Fruit fly (Drosophila melanogaster) whole organism, embryonic: ENCODE results near the gene Rdh.

ENCODE experiments used
- ATbp ChIP-seq: fragments of 200-800 bp; sonication (Bioruptor generic); optimal IDR thresholded peaks from 2 replicates; lab custom pipeline; 2017; ENCODE audit warnings: missing biosample characterization, mild to moderate bottlenecking, missing genetic modification characterization, missing genetic modification reagents
- Asciz ChIP-seq: fragments of 200-800 bp; sonication (Bioruptor generic); optimal IDR thresholded peaks from 2 replicates; lab custom pipeline; 2017; ENCODE audit warnings: missing biosample characterization, mild to moderate bottlenecking, missing genetic modification characterization, missing genetic modification reagents
- Awh ChIP-seq: fragments of 200-800 bp; sonication (Bioruptor generic); IDR thresholded peaks from 2 replicates; pipeline ENCODE4, ENCODE4 v1.3.6; 2022; ENCODE audit warnings: missing biosample characterization, missing genetic modification characterization
- BEAF-32 ChIP-seq: fragments of 200-800 bp; sonication (Bioruptor generic); optimal IDR thresholded peaks from 3 replicates; lab custom pipeline; 2017; ENCODE audit warnings: missing biosample characterization, missing genetic modification characterization, mild to moderate bottlenecking, moderate library complexity, missing genetic modification reagents
- Blimp-1 ChIP-seq: fragments of 200-800 bp; sonication (Bioruptor generic); optimal IDR thresholded peaks from 3 replicates; lab custom pipeline; 2018; ENCODE audit warnings: missing biosample characterization, missing genetic modification characterization, mild to moderate bottlenecking, moderate library complexity, missing genetic modification reagents
- CG11085 ChIP-seq: fragments of 200-800 bp; sonication (Bioruptor generic); IDR thresholded peaks from 2 replicates; pipeline ENCODE4 v1.3.6; 2022; ENCODE audit warnings: missing biosample characterization, missing genetic modification characterization
- CG11696 ChIP-seq: fragments of 200-800 bp; sonication (Bioruptor generic); IDR thresholded peaks from 2 replicates; pipeline ENCODE4 v1.3.6; 2022; ENCODE audit warnings: missing biosample characterization, missing genetic modification characterization
- CG13424 ChIP-seq: fragments of 200-800 bp; sonication (Bioruptor generic); optimal IDR thresholded peaks from 2 replicates; lab custom pipeline; 2019; ENCODE audit warnings: missing biosample characterization, mild to moderate bottlenecking, missing genetic modification characterization, moderate library complexity
- CG14710 ChIP-seq: fragments of 200-800 bp; sonication (Bioruptor generic); optimal IDR thresholded peaks from 3 replicates; lab custom pipeline; 2019; ENCODE audit warnings: missing biosample characterization, mild to moderate bottlenecking, missing genetic modification characterization, moderate library complexity
- CG15073 ChIP-seq: fragments of 200-800 bp; sonication (Bioruptor generic); optimal IDR thresholded peaks from 2 replicates; lab custom pipeline; 2016; ENCODE audit warnings: missing biosample characterization, missing genetic modification characterization
- CG15269 ChIP-seq: fragments of 200-800 bp; sonication (Bioruptor generic); optimal IDR thresholded peaks from 2 replicates; lab custom pipeline; 2018; ENCODE audit warnings: missing biosample characterization, mild to moderate bottlenecking, missing genetic modification characterization, moderate library complexity
- CG15696 ChIP-seq: fragments of 200-800 bp; sonication (Bioruptor generic); optimal IDR thresholded peaks from 2 replicates; lab custom pipeline; 2019; ENCODE audit warnings: missing biosample characterization, mild to moderate bottlenecking, missing genetic modification characterization, moderate library complexity
- CG17328 ChIP-seq: fragments of 200-800 bp; sonication (Bioruptor generic); IDR thresholded peaks from 2 replicates; pipeline ENCODE4 v1.3.6; 2022; ENCODE audit warnings: missing biosample characterization, missing genetic modification characterization
- CG17361 ChIP-seq: fragments of 200-800 bp; sonication (Bioruptor generic); IDR thresholded peaks from 3 replicates; pipeline ENCODE4 v1.3.6; 2022; ENCODE audit warnings: missing biosample characterization, missing genetic modification characterization
- CG18262 ChIP-seq: fragments of 200-800 bp; optimal IDR thresholded peaks from 3 replicates; lab custom pipeline; 2019; ENCODE audit warnings: missing biosample characterization, mild to moderate bottlenecking, missing genetic modification characterization, moderate library complexity
- CG18599 ChIP-seq: fragments of 200-800 bp; sonication (Bioruptor generic); optimal IDR thresholded peaks from 3 replicates; lab custom pipeline; 2017; ENCODE audit warnings: missing biosample characterization, missing genetic modification characterization, mild to moderate bottlenecking, moderate library complexity, missing genetic modification reagents
- CG2678 ChIP-seq: fragments of 200-800 bp; sonication (Bioruptor generic); optimal IDR thresholded peaks from 3 replicates; lab custom pipeline; 2019; ENCODE audit warnings: missing biosample characterization, mild to moderate bottlenecking, missing genetic modification characterization, moderate library complexity
- CG4282 ChIP-seq: fragments of 200-800 bp; sonication (Bioruptor generic); optimal IDR thresholded peaks from 2 replicates; lab custom pipeline; 2016; ENCODE audit warnings: missing biosample characterization, missing genetic modification characterization
- CG5180 ChIP-seq: fragments of 200-800 bp; sonication (Bioruptor generic); optimal IDR thresholded peaks from 3 replicates; lab custom pipeline; 2017; ENCODE audit warnings: missing biosample characterization, missing genetic modification characterization, mild to moderate bottlenecking, moderate library complexity, missing genetic modification reagents
- CG7987 ChIP-seq: fragments of 200-800 bp; sonication (Bioruptor generic); optimal IDR thresholded peaks from 2 replicates; lab custom pipeline; 2018; ENCODE audit warnings: missing biosample characterization, mild to moderate bottlenecking, missing genetic modification characterization, moderate library complexity
- CG9437 ChIP-seq: fragments of 200-800 bp; sonication (Bioruptor generic); optimal IDR thresholded peaks from 2 replicates; lab custom pipeline; 2018; ENCODE audit warnings: missing biosample characterization, mild to moderate bottlenecking, missing genetic modification characterization
- CG9727 ChIP-seq: fragments of 200-800 bp; sonication (Bioruptor generic); optimal IDR thresholded peaks from 3 replicates; lab custom pipeline; 2017; ENCODE audit warnings: missing biosample characterization, mild to moderate bottlenecking, missing genetic modification characterization
- D ChIP-seq, 2 experiments: fragments of 200-800 bp in 1 of 2; fragments of >200 bp in 1 of 2; sonication (Bioruptor generic) in 1 of 2; optimal IDR thresholded peaks; 2 replicates in 1 of 2; 3 replicates in 1 of 2; lab custom pipeline; 2017; ENCODE audit warnings: mild to moderate bottlenecking in 1 of 2, missing biosample characterization in 1 of 2, missing genetic modification characterization in 1 of 2, missing genetic modification reagents in 1 of 2
- ERR ChIP-seq: fragments of 200-800 bp; sonication (Bioruptor generic); optimal IDR thresholded peaks from 2 replicates; lab custom pipeline; 2016; ENCODE audit warnings: missing biosample characterization, missing genetic modification characterization
- Ets65A ChIP-seq: fragments of 200-800 bp; sonication (Bioruptor generic); peaks from one replicate; lab custom pipeline; 2016; ENCODE audit warnings: missing biosample characterization, missing genetic modification characterization
- HLHmδ ChIP-seq: fragments of 200-800 bp; sonication (Bioruptor generic); optimal IDR thresholded peaks from 2 replicates; lab custom pipeline; 2018; ENCODE audit warnings: missing biosample characterization, mild to moderate bottlenecking, missing genetic modification characterization, moderate library complexity
- Mad ChIP-seq: fragments of 200-800 bp; sonication (Bioruptor generic); optimal IDR thresholded peaks from 2 replicates; lab custom pipeline; 2016; ENCODE audit warnings: missing biosample characterization, missing genetic modification characterization
- Myb ChIP-seq: fragments of 200-800 bp; sonication (Bioruptor generic); optimal IDR thresholded peaks from 2 replicates; lab custom pipeline; 2016; ENCODE audit warnings: missing biosample characterization, missing genetic modification characterization
- Nf-YA ChIP-seq: fragments of 200-800 bp; sonication (Bioruptor generic); IDR thresholded peaks from 2 replicates; pipeline ENCODE4 v1.3.6; 2022; ENCODE audit warnings: missing biosample characterization, missing genetic modification characterization
- Nf-YC ChIP-seq: fragments of 200-800 bp; optimal IDR thresholded peaks from 3 replicates; lab custom pipeline; 2019; ENCODE audit warnings: missing biosample characterization, mild to moderate bottlenecking, missing genetic modification characterization, moderate library complexity
- Oli ChIP-seq: fragments of 200-800 bp; sonication (Bioruptor generic); optimal IDR thresholded peaks from 2 replicates; lab custom pipeline; 2018; ENCODE audit warnings: missing biosample characterization, mild to moderate bottlenecking, missing genetic modification characterization, moderate library complexity
- Xbp1 ChIP-seq: fragments of 200-800 bp; sonication (Bioruptor generic); optimal IDR thresholded peaks from 3 replicates; lab custom pipeline; 2016; ENCODE audit warnings: missing biosample characterization, mild to moderate bottlenecking, missing genetic modification characterization
- abd-A ChIP-seq: fragments of 200-800 bp; sonication (Bioruptor generic); optimal IDR thresholded peaks from 3 replicates; lab custom pipeline; 2019; ENCODE audit warnings: missing biosample characterization, mild to moderate bottlenecking, missing genetic modification characterization, moderate library complexity
- cg ChIP-seq: fragments of 200-800 bp; sonication (Bioruptor generic); optimal IDR thresholded peaks from 3 replicates; lab custom pipeline; 2019; ENCODE audit warnings: missing biosample characterization, mild to moderate bottlenecking, missing genetic modification characterization, moderate library complexity
- crol ChIP-seq: fragments of 200-800 bp; sonication (Bioruptor generic); IDR thresholded peaks from 2 replicates; pipeline ENCODE4 v1.3.6; 2022; ENCODE audit warnings: missing biosample characterization, missing genetic modification characterization
- gce ChIP-seq: fragments of 200-800 bp; sonication (Bioruptor generic); IDR thresholded peaks from 3 replicates; pipeline ENCODE4 v1.3.6; 2022; ENCODE audit warnings: missing biosample characterization, missing genetic modification characterization
- gsb-n ChIP-seq: fragments of 200-800 bp; sonication (Bioruptor generic); optimal IDR thresholded peaks from 3 replicates; lab custom pipeline; 2018; ENCODE audit warnings: missing biosample characterization, mild to moderate bottlenecking, missing genetic modification characterization
- lmd ChIP-seq: fragments of 200-800 bp; sonication (Bioruptor generic); IDR thresholded peaks from 2 replicates; pipeline ENCODE4 v1.3.6; 2022; ENCODE audit warnings: missing biosample characterization, missing genetic modification characterization
- maf-S ChIP-seq: fragments of 200-800 bp; sonication (Bioruptor generic); optimal IDR thresholded peaks from 2 replicates; lab custom pipeline; 2016; ENCODE audit warnings: missing biosample characterization, missing genetic modification characterization
- org-1 ChIP-seq: fragments of 200-800 bp; sonication (Bioruptor generic); optimal IDR thresholded peaks from 2 replicates; lab custom pipeline; 2017; ENCODE audit warnings: missing biosample characterization, missing genetic modification characterization
- otp ChIP-seq: fragments of 200-800 bp; sonication (Bioruptor generic); IDR thresholded peaks from 3 replicates; pipeline ENCODE4, ENCODE4 v1.3.6; 2022; ENCODE audit warnings: missing biosample characterization, missing genetic modification characterization
- peb ChIP-seq: fragments of 200-800 bp; sonication (Bioruptor generic); IDR thresholded peaks from 2 replicates; pipeline ENCODE4 v1.3.6; 2022; ENCODE audit warnings: missing biosample characterization, missing genetic modification characterization
- prd ChIP-seq, 3 experiments: fragments of >200 bp in 2 of 3; fragments of 200-800 bp in 1 of 3; sonication (Bioruptor generic) in 1 of 3; optimal IDR thresholded peaks in 2 of 3; IDR thresholded peaks in 1 of 3; 2 replicates in 2 of 3; 3 replicates in 1 of 3; pipeline versions ENCODE4 v1.3.6 to Lab custom; 2017 to 2022; ENCODE audit warnings: missing biosample characterization in 1 of 3, missing genetic modification characterization in 1 of 3
- pzg ChIP-seq: fragments of 200-800 bp; sonication (Bioruptor generic); optimal IDR thresholded peaks from 3 replicates; lab custom pipeline; 2018; ENCODE audit warnings: missing biosample characterization, mild to moderate bottlenecking, missing genetic modification characterization, moderate library complexity
- sens ChIP-seq: fragments of 200-800 bp; sonication (Bioruptor generic); peaks from one replicate; lab custom pipeline; 2016; ENCODE audit warnings: missing biosample characterization, missing genetic modification characterization
- so ChIP-seq: fragments of 200-800 bp; sonication (Bioruptor generic); IDR thresholded peaks from 3 replicates; pipeline ENCODE4 v1.3.6; 2022; ENCODE audit warnings: missing biosample characterization, missing genetic modification characterization
- sqz ChIP-seq: fragments of 200-800 bp; sonication (Bioruptor generic); optimal IDR thresholded peaks from 3 replicates; lab custom pipeline; 2018; ENCODE audit warnings: missing biosample characterization, mild to moderate bottlenecking, missing genetic modification characterization
- yki ChIP-seq: fragments of >200 bp; optimal IDR thresholded peaks from 3 replicates; lab custom pipeline; 2018

Rdh gene

DNA sequence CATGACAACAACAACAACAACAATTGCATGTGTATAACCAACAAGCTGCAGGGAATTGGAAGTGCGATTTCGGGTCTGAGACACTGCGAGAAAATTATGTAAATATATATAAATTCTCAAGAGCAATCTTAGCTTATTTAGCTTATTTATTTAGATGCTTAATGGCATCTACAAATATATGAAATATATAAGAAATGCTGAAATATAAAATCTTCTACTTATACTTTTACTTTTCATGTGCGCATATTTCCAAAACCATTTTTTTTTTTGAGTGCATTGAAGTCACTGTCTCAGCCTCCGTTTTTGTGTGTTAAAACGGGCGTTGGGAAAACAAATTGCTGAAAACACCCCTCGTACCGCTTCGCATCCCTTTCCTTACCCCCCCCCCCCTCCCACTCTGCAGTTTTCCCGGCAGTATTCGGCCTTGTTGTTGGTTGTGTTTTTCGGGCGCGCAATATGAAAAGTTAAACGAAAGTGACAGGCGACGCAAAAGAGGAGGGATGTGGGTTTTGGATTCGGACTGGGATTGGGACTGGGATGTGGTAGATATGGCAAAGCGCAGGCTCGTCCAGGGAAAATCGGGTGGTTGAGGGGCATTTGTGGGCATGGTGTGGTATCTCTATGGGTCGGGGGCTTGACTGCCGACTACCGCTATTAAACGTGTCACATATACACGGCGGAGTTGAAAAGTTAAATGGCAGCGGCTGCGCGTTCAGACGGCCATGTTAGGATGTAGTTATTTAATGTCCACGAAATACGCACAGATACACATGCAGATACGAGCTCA is 30.1 kb downstream of the Rdh start (continued):
- TF ChIP-seq CG15696 (tag; lab: Kevin White, UChicago) = peak; percentile 73
- no peak for TF ChIP-seq CG15073 (GFP tag; lab: Kevin White, UChicago)
- TF ChIP-seq lmd (GFP tag; lab: Robert Waterston, UW) = peak; percentile 47; the same call in 1 of the 2 replicates
- TF ChIP-seq maf-S (GFP tag; lab: Kevin White, UChicago) = no peak
- TF ChIP-seq BEAF-32 (GFP tag; lab: Kevin White, UChicago) = no peak
- peak; percentile 40; the same call in 1 of the 2 replicates for TF ChIP-seq Nf-YA (GFP tag; lab: Robert Waterston, UW)
- TF ChIP-seq D (optimal IDR thresholded peaks at IDR 0.05; lab: Kevin White, UChicago) = no peak
- peak; percentile 75 for TF ChIP-seq D (GFP tag; optimal IDR thresholded peaks at IDR 0.05; lab: Kevin White, UChicago)
- no peak for TF ChIP-seq yki (lab: Kevin White, UChicago)
- peak; percentile 47; the same call in 1 of the 2 replicates for TF ChIP-seq peb
- TF ChIP-seq CG17328 (GFP tag; lab: Robert Waterston, UW) = peak; percentile 68
- TF ChIP-seq Ets65A (GFP tag; lab: Kevin White, UChicago) = peak; percentile 79
- peak; percentile 37 for TF ChIP-seq CG5180 (GFP tag; lab: Kevin White, UChicago)
- peak; percentile 69 for TF ChIP-seq Oli (tag; lab: Kevin White, UChicago)
- TF ChIP-seq CG2678 = peak; percentile 53
- peak; percentile 61 for TF ChIP-seq Blimp-1
- no peak for TF ChIP-seq gce (GFP tag; lab: Robert Waterston, UW)
- TF ChIP-seq CG7987 (GFP tag; lab: Kevin White, UChicago) = no peak
- TF ChIP-seq ERR (GFP tag; lab: Kevin White, UChicago) = no peak
- TF ChIP-seq CG14710 = peak; percentile 75
- peak; percentile 95 for TF ChIP-seq crol (GFP tag; lab: Robert Waterston, UW)
- peak; percentile 81 for TF ChIP-seq Awh (GFP tag; lab: Robert Waterston, UW)
- no peak for TF ChIP-seq pzg (GFP tag; lab: Kevin White, UChicago)
- peak; percentile 3 for TF ChIP-seq Asciz (GFP tag; lab: Kevin White, UChicago)
- no peak for TF ChIP-seq so (GFP tag; lab: Robert Waterston, UW)
- peak; percentile 63 for TF ChIP-seq CG13424 (tag; lab: Kevin White, UChicago)
- peak; percentile 89 for TF ChIP-seq Nf-YC
- TF ChIP-seq CG9727 = peak; percentile 82
- TF ChIP-seq Mad = no peak
- TF ChIP-seq CG9437 = peak; percentile 15
- 0 out of 2 replicates have a peak, but pooled peaks have one; percentile 22 for TF ChIP-seq CG11696 (GFP tag; lab: Robert Waterston, UW)
- peak; percentile 44 for TF ChIP-seq abd-A (tag; lab: Kevin White, UChicago)
- peak; percentile 50 for TF ChIP-seq CG15269 (tag; lab: Kevin White, UChicago)
- peak; percentile 75 for TF ChIP-seq CG18262 (tag; lab: Kevin White, UChicago)
- no peak for TF ChIP-seq prd (optimal IDR thresholded peaks at IDR 0.05; lab: Kevin White, UChicago)
- peak; percentile 83; the same call in 2 of the 3 replicates for TF ChIP-seq prd (GFP tag; IDR thresholded peaks at IDR 0.05; lab: Robert Waterston, UW)
- peak; percentile 45 for TF ChIP-seq ATbp (GFP tag; lab: Kevin White, UChicago)
- TF ChIP-seq sens (GFP tag; lab: Kevin White, UChicago) = peak; percentile 93
- TF ChIP-seq CG17361 (GFP tag; lab: Robert Waterston, UW) = peak; percentile 66; the same call in 2 of the 3 replicates
- no peak for TF ChIP-seq Myb (GFP tag; lab: Kevin White, UChicago)
- peak; percentile 49 for TF ChIP-seq cg (GFP tag; lab: Kevin White, UChicago)
- peak; percentile 3 for TF ChIP-seq sqz
- 0 out of 3 replicates have a peak, but pooled peaks have one; percentile 25 for TF ChIP-seq otp (GFP tag; lab: Robert Waterston, UW)
- TF ChIP-seq CG18599 (GFP tag; lab: Kevin White, UChicago) = peak; percentile 36
- TF ChIP-seq Xbp1 (GFP tag; lab: Kevin White, UChicago) = peak; percentile 42
- TF ChIP-seq CG11085 = no peak
- peak; percentile 13 for TF ChIP-seq org-1 (GFP tag; lab: Kevin White, UChicago)
- peak; percentile 64 for TF ChIP-seq gsb-n
- TF ChIP-seq CG4282 (GFP tag; lab: Kevin White, UChicago) = no peak
- TF ChIP-seq HLHmδ (GFP tag; lab: Kevin White, UChicago) = no peak
